Worm (Caenorhabditis elegans) whole organism, mixed stage, embryonic: ENCODE results near the gene C34F11.5.

Source experiments
- ceh-83 ChIP-seq: fragments of 200-800 bp; sonication (Bioruptor generic); optimal IDR thresholded peaks from 2 replicates; lab custom pipeline; 2018; ENCODE audit warnings: mild to moderate bottlenecking, missing genetic modification characterization, missing compliant biosample characterization
- elt-3 ChIP-seq: fragments of 150-350 bp; optimal IDR thresholded peaks from 2 replicates; lab custom pipeline; 2014; ENCODE audit warnings: missing biosample characterization, missing genetic modification characterization
- hlh-1 ChIP-seq: fragments of 150-350 bp; optimal IDR thresholded peaks from 2 replicates; lab custom pipeline; 2014; ENCODE audit warnings: missing biosample characterization, missing genetic modification reagents, missing genetic modification characterization
- lin-13 ChIP-seq: fragments of 150-350 bp; optimal IDR thresholded peaks from 2 replicates; lab custom pipeline; 2014; ENCODE audit warnings: missing biosample characterization, missing genetic modification characterization
- lsy-2 ChIP-seq: fragments of 150-350 bp; optimal IDR thresholded peaks from 2 replicates; lab custom pipeline; 2014; ENCODE audit warnings: missing biosample characterization, missing genetic modification characterization
- mab-5 ChIP-seq: fragments of 150-350 bp; optimal IDR thresholded peaks from 2 replicates; lab custom pipeline; 2014; ENCODE audit warnings: missing biosample characterization, missing genetic modification characterization
- nhr-12 ChIP-seq: fragments of 150-350 bp; optimal IDR thresholded peaks from 2 replicates; lab custom pipeline; 2014; ENCODE audit warnings: missing biosample characterization, missing genetic modification characterization
- sptf-1 ChIP-seq: sonication (generic microtip); optimal IDR thresholded peaks from 2 replicates; lab custom pipeline; 2017; ENCODE audit warnings: mild to moderate bottlenecking, missing genetic modification characterization, moderate library complexity, missing compliant biosample characterization
- unc-62 ChIP-seq: fragments of 150-350 bp; optimal IDR thresholded peaks from 2 replicates; lab custom pipeline; 2014; ENCODE audit warnings: missing biosample characterization, missing genetic modification reagents, missing genetic modification characterization

DNA sequence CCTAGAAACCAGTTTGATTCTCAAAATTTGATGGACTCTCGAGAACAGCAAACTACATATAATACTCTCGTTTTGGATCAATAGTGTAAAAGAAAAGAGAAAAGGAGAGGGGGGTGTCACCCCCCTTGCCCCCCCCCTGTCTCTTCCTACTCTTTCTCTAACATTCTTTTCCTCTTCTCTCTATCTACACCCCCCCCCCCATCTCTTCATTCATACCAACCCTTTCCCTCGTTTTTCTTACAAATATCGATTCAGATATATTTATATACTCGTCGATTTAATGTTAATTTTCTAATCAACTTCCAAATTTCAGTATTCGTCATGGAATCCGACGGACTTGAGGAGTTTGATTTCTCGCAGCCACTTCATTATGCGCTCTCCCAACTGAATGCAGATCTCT, 35.5 kb downstream of the C34F11.5 start, which contains the start of gene EGAP2.1:
- TF ChIP-seq lsy-2 (tag; lab: Kevin White, UChicago) (no peak), elt-3 (no peak), sptf-1 (tag; lab: Kevin White, UChicago) (no peak), nhr-12 (tag; lab: Kevin White, UChicago) (no peak), unc-62 (GFP tag; lab: Kevin White, UChicago) (no peak), ceh-83 (GFP tag; lab: Kevin White, UChicago) (no peak), mab-5 (tag; lab: Kevin White, UChicago) (no peak), lin-13 (tag; lab: Kevin White, UChicago) (no peak), hlh-1 (tag; lab: Kevin White, UChicago) (no peak)
